Worm (Caenorhabditis elegans): Measurements from ENCODE around the gene inx-6.

- TF ChIP-seq dsc-1 (tag; optimal IDR thresholded peaks at IDR 0.05), result no peak
- no peak for TF ChIP-seq unc-62 (GFP tag; optimal IDR thresholded peaks at IDR 0.05)
- TF ChIP-seq elt-3 (tag; optimal IDR thresholded peaks at IDR 0.05), result no peak
Measured at ce11 chrIV:12700944-12701343, 45.4 kb upstream of the inx-6 start.

All from whole organism, L1 larva.